Worm (Caenorhabditis elegans) whole organism, young adult: ENCODE data around the gene K08B12.3.

ENCODE experiments used
- B0019.2 ChIP-seq: fragments of 200-800 bp; sonication (Bioruptor generic); conservative IDR thresholded peaks from 2 replicates; pipeline ENCODE4 v1.3.6; 2022; ENCODE audit warnings: missing genetic modification reagents, missing genetic modification characterization, missing compliant biosample characterization
- B0035.1 ChIP-seq: sonication (generic microtip); optimal IDR thresholded peaks from 2 replicates; lab custom pipeline; 2016; ENCODE audit warnings: missing genetic modification characterization, mild to moderate bottlenecking, missing compliant biosample characterization, missing genotype, missing genetic modification reagents
- B0261.1 ChIP-seq: sonication (generic microtip); optimal IDR thresholded peaks from 2 replicates; lab custom pipeline; 2016; ENCODE audit warnings: mild to moderate bottlenecking, missing genetic modification characterization, moderate library complexity, missing compliant biosample characterization
- C06A6.2 ChIP-seq: fragments of 200-800 bp; sonication (Bioruptor generic); conservative IDR thresholded peaks from 2 replicates; pipeline ENCODE4 v1.3.6; 2022; ENCODE audit warnings: missing genetic modification characterization, missing compliant biosample characterization
- C17E4.6 ChIP-seq: fragments of 200-800 bp; sonication (Bioruptor generic); IDR thresholded peaks from 2 replicates; pipeline ENCODE4 v1.3.6; 2022; ENCODE audit warnings: missing genetic modification reagents, missing genetic modification characterization, missing compliant biosample characterization
- F22D6.2 ChIP-seq: sonication (generic microtip); optimal IDR thresholded peaks from 2 replicates; lab custom pipeline; 2016; ENCODE audit warnings: mild to moderate bottlenecking, missing genetic modification characterization, missing compliant biosample characterization
- F52B5.7 ChIP-seq: sonication (generic microtip); optimal IDR thresholded peaks from 2 replicates; lab custom pipeline; 2016; ENCODE audit warnings: mild to moderate bottlenecking, missing genetic modification characterization, missing compliant biosample characterization
- F55B11.4 ChIP-seq: sonication (generic microtip); optimal IDR thresholded peaks from 2 replicates; lab custom pipeline; 2016; ENCODE audit warnings: missing compliant biosample characterization, missing genetic modification characterization, borderline replicate concordance; ENCODE audit not compliant: insufficient read depth
- K11D2.4 ChIP-seq: fragments of 200-800 bp; sonication (Bioruptor generic); IDR thresholded peaks from 2 replicates; pipeline ENCODE4 v1.3.6; 2022; ENCODE audit warnings: missing genetic modification reagents, missing genetic modification characterization, missing compliant biosample characterization
- K12H6.12 ChIP-seq: fragments of 200-800 bp; sonication (Bioruptor generic); optimal IDR thresholded peaks from 2 replicates; lab custom pipeline; 2018; ENCODE audit warnings: mild to moderate bottlenecking, missing genetic modification characterization, missing compliant biosample characterization
- Y53G8AR.9 ChIP-seq: fragments of 200-800 bp; sonication (Bioruptor generic); conservative IDR thresholded peaks from 2 replicates; pipeline ENCODE4 v1.3.6; 2022; ENCODE audit warnings: missing genetic modification reagents, missing genetic modification characterization, missing compliant biosample characterization
- Y79H2A.3 ChIP-seq: fragments of 200-800 bp; sonication (Bioruptor generic); conservative IDR thresholded peaks from 2 replicates; pipeline ENCODE4 v1.3.6; 2022; ENCODE audit warnings: missing genetic modification reagents, missing genetic modification characterization, missing compliant biosample characterization
- ama-1 ChIP-seq, 3 experiments: fragments of 150-350 bp in 1 of 3; sonication (generic microtip) in 2 of 3; optimal IDR thresholded peaks; 2 replicates each; lab custom pipeline; 2014 to 2018; ENCODE audit warnings: missing biosample characterization in 2 of 3, missing genetic modification characterization in 2 of 3, missing genetic modification reagents in 2 of 3
- aptf-2 ChIP-seq: fragments of 200-800 bp; sonication (Bioruptor generic); conservative IDR thresholded peaks from 2 replicates; pipeline ENCODE4 v1.3.6; 2022; ENCODE audit warnings: missing genetic modification reagents, missing genetic modification characterization, missing compliant biosample characterization
- attf-6 ChIP-seq: fragments of 200-800 bp; sonication (Bioruptor generic); IDR thresholded peaks from 2 replicates; pipeline ENCODE4 v1.3.6; 2022; ENCODE audit warnings: missing genetic modification reagents, missing genetic modification characterization, missing compliant biosample characterization
- bed-2 ChIP-seq: fragments of 200-800 bp; sonication (Bioruptor generic); IDR thresholded peaks from 2 replicates; pipeline ENCODE4 v1.3.6; 2022; ENCODE audit warnings: missing genetic modification reagents, missing genetic modification characterization, missing compliant biosample characterization
- ceh-79 ChIP-seq: sonication (generic microtip); optimal IDR thresholded peaks from 2 replicates; lab custom pipeline; 2017; ENCODE audit warnings: mild to moderate bottlenecking, missing genetic modification characterization, missing compliant biosample characterization
- chd-7 ChIP-seq: sonication (generic microtip); optimal IDR thresholded peaks from 2 replicates; lab custom pipeline; 2016; ENCODE audit warnings: mild to moderate bottlenecking, missing genetic modification characterization, moderate library complexity, missing compliant biosample characterization
- die-1 ChIP-seq: sonication (generic microtip); optimal IDR thresholded peaks from 2 replicates; lab custom pipeline; 2016; ENCODE audit warnings: missing genotype, mild to moderate bottlenecking, missing genetic modification characterization, missing compliant biosample characterization
- dpff-1 ChIP-seq: sonication (generic microtip); optimal IDR thresholded peaks from 2 replicates; lab custom pipeline; 2017; ENCODE audit warnings: mild to moderate bottlenecking, missing genetic modification characterization, missing compliant biosample characterization
- efl-1 ChIP-seq: fragments of 150-350 bp; optimal IDR thresholded peaks from 2 replicates; lab custom pipeline; 2014; ENCODE audit warnings: missing biosample characterization, missing genetic modification reagents, missing genetic modification characterization
- egl-18 ChIP-seq: fragments of 200-800 bp; sonication (Bioruptor generic); IDR thresholded peaks from 2 replicates; pipeline ENCODE4 v1.3.6; 2022; ENCODE audit warnings: missing genetic modification reagents, missing genetic modification characterization, missing compliant biosample characterization
- egl-44 ChIP-seq: fragments of 200-800 bp; sonication (Bioruptor generic); IDR thresholded peaks from 2 replicates; pipeline ENCODE4 v1.3.6; 2022; ENCODE audit warnings: missing genetic modification reagents, missing genetic modification characterization, missing compliant biosample characterization
- fkh-3 ChIP-seq: sonication (generic microtip); optimal IDR thresholded peaks from 2 replicates; lab custom pipeline; 2016; ENCODE audit warnings: mild to moderate bottlenecking, missing genetic modification characterization, missing compliant biosample characterization
- gei-17 ChIP-seq: fragments of 200-800 bp; sonication (Bioruptor generic); optimal IDR thresholded peaks from 2 replicates; lab custom pipeline; 2018; ENCODE audit warnings: mild to moderate bottlenecking, missing genetic modification characterization, missing compliant biosample characterization
- hmg-1.2 ChIP-seq: fragments of 200-800 bp; sonication (Bioruptor generic); IDR thresholded peaks from 2 replicates; pipeline ENCODE4 v1.3.6; 2022; ENCODE audit warnings: missing genetic modification reagents, missing genetic modification characterization, missing compliant biosample characterization
- let-526 ChIP-seq: fragments of 200-800 bp; sonication (Bioruptor generic); IDR thresholded peaks from 2 replicates; pipeline ENCODE4 v1.3.6; 2022; ENCODE audit warnings: missing genetic modification reagents, missing genetic modification characterization, missing compliant biosample characterization
- let-607 ChIP-seq, 2 experiments: fragments of 200-800 bp in 1 of 2; sonication (Bioruptor generic) in 1 of 2; sonication (generic microtip) in 1 of 2; optimal IDR thresholded peaks; 2 replicates each; lab custom pipeline; 2016 to 2018; ENCODE audit warnings: mild to moderate bottlenecking in 2 of 2, missing compliant biosample characterization in 2 of 2, missing genetic modification characterization in 2 of 2, moderate library complexity in 2 of 2, missing genotype in 1 of 2
- lin-26 ChIP-seq: fragments of 200-800 bp; sonication (Bioruptor generic); IDR thresholded peaks from 2 replicates; pipeline ENCODE4 v1.3.6; 2022; ENCODE audit warnings: missing genetic modification reagents, missing genetic modification characterization, missing compliant biosample characterization
- lin-40 ChIP-seq: sonication (generic microtip); optimal IDR thresholded peaks from 2 replicates; lab custom pipeline; 2016; ENCODE audit warnings: missing genetic modification characterization, mild to moderate bottlenecking, missing compliant biosample characterization, missing genotype, missing genetic modification reagents
- lin-54 ChIP-seq: fragments of 200-800 bp; sonication (Bioruptor generic); optimal IDR thresholded peaks from 2 replicates; lab custom pipeline; 2018; ENCODE audit warnings: mild to moderate bottlenecking, missing genetic modification characterization, missing compliant biosample characterization
- madf-6 ChIP-seq: fragments of 200-800 bp; sonication (Bioruptor generic); IDR thresholded peaks from 2 replicates; pipeline ENCODE4 v1.3.6; 2022; ENCODE audit warnings: missing genetic modification reagents, missing genetic modification characterization, missing compliant biosample characterization
- mcd-1 ChIP-seq: fragments of 200-800 bp; sonication (Bioruptor generic); IDR thresholded peaks from 2 replicates; pipeline ENCODE4 v1.3.6; 2022; ENCODE audit warnings: missing genetic modification reagents, missing genetic modification characterization, missing compliant biosample characterization
- mes-4 ChIP-seq: sonication (generic microtip); optimal IDR thresholded peaks from 2 replicates; lab custom pipeline; 2016; ENCODE audit warnings: missing genotype, missing genetic modification characterization, missing compliant biosample characterization
- mxl-1 ChIP-seq: sonication (generic microtip); optimal IDR thresholded peaks from 2 replicates; lab custom pipeline; 2016; ENCODE audit warnings: missing genetic modification characterization, missing compliant biosample characterization
- nfya-1 ChIP-seq: sonication (generic microtip); optimal IDR thresholded peaks from 2 replicates; lab custom pipeline; 2017; ENCODE audit warnings: antibody characterized with exemption, missing compliant biosample characterization, missing genetic modification characterization, borderline replicate concordance; ENCODE audit not compliant: insufficient read depth
- nhr-120 ChIP-seq: fragments of 200-800 bp; sonication (Bioruptor generic); IDR thresholded peaks from 2 replicates; pipeline ENCODE4 v1.3.6; 2022; ENCODE audit warnings: missing genetic modification characterization, missing compliant biosample characterization
- nhr-80 ChIP-seq: sonication (generic microtip); optimal IDR thresholded peaks from 2 replicates; lab custom pipeline; 2016; ENCODE audit warnings: missing genetic modification characterization, missing compliant biosample characterization
- nhr-90 ChIP-seq: sonication (generic microtip); optimal IDR thresholded peaks from 2 replicates; lab custom pipeline; 2016; ENCODE audit warnings: missing genotype, mild to moderate bottlenecking, missing genetic modification characterization, missing compliant biosample characterization
- rcor-1 ChIP-seq: fragments of 200-800 bp; sonication (Bioruptor generic); IDR thresholded peaks from 2 replicates; pipeline ENCODE4 v1.3.6; 2022; ENCODE audit warnings: missing genetic modification reagents, missing genetic modification characterization, missing compliant biosample characterization
- repo-1 ChIP-seq: sonication (generic microtip); optimal IDR thresholded peaks from 2 replicates; lab custom pipeline; 2017; ENCODE audit warnings: mild to moderate bottlenecking, missing genetic modification characterization, missing compliant biosample characterization
- sea-2 ChIP-seq: fragments of 200-800 bp; sonication (Bioruptor generic); IDR thresholded peaks from 2 replicates; pipeline ENCODE4 v1.3.6; 2022; ENCODE audit warnings: missing genetic modification characterization, missing compliant biosample characterization
- snpc-1.3 ChIP-seq: sonication (generic microtip); optimal IDR thresholded peaks from 2 replicates; lab custom pipeline; 2017; ENCODE audit warnings: missing genetic modification characterization, mild to moderate bottlenecking, missing compliant biosample characterization, antibody characterized with exemption, moderate library complexity, missing genotype, missing genetic modification reagents; ENCODE audit not compliant: insufficient read depth
- snpc-3.4 ChIP-seq: sonication (generic microtip); optimal IDR thresholded peaks from 2 replicates; lab custom pipeline; 2017; ENCODE audit warnings: missing genetic modification characterization, mild to moderate bottlenecking, missing compliant biosample characterization, antibody characterized with exemption, moderate library complexity, missing genotype, missing genetic modification reagents
- somi-1 ChIP-seq: fragments of 200-800 bp; sonication (Bioruptor generic); optimal IDR thresholded peaks from 2 replicates; lab custom pipeline; 2018; ENCODE audit warnings: mild to moderate bottlenecking, missing genetic modification characterization, missing compliant biosample characterization
- tlf-1 ChIP-seq: fragments of 200-800 bp; sonication (Bioruptor generic); optimal IDR thresholded peaks from 2 replicates; lab custom pipeline; 2018; ENCODE audit warnings: mild to moderate bottlenecking, missing genetic modification characterization, missing compliant biosample characterization
- zfh-2 ChIP-seq: fragments of 200-800 bp; sonication (Bioruptor generic); conservative IDR thresholded peaks from 2 replicates; pipeline ENCODE4 v1.3.6; 2022; ENCODE audit warnings: missing genetic modification reagents, missing genetic modification characterization, missing compliant biosample characterization
- zim-3 ChIP-seq: sonication (generic microtip); optimal IDR thresholded peaks from 2 replicates; lab custom pipeline; 2017; ENCODE audit warnings: mild to moderate bottlenecking, missing genetic modification characterization, moderate library complexity, missing compliant biosample characterization
- ztf-26 ChIP-seq: sonication (generic microtip); optimal IDR thresholded peaks from 2 replicates; lab custom pipeline; 2017; ENCODE audit warnings: missing genetic modification characterization, missing compliant biosample characterization

The K08B12.3 gene

DNA sequence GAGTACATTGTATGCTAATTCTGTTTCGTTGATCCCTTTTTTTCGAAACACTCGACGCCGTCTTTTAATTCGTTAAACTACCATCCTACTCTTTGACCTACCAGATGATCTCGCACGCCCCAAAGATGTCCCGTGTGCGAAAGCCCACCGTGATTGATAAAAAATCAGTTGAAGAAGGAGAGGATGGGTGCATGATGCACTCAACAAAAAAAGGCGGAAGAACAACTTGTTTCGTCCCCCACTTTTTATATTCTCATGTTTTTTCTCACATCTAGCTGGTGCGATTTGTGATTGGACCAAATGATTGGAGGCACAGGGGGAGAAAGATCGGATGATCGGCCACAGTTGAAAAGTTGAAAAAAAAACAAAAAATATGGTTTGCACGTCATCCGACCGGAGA lies 3.4 kb downstream of the K08B12.3 start:
- TF ChIP-seq somi-1 (GFP tag; lab: Kevin White, UChicago) (peak; percentile 88), efl-1 (GFP tag; lab: Kevin White, UChicago) (no peak), let-526 (GFP tag; lab: Robert Waterston, UW) (no peak), B0035.1 (no peak), zfh-2 (GFP tag; lab: Robert Waterston, UW) (no peak), nhr-80 (tag; lab: Kevin White, UChicago) (no peak), let-607 (tag; optimal IDR thresholded peaks at IDR 0.05; lab: Kevin White, UChicago) (no peak), attf-6 (GFP tag; lab: Robert Waterston, UW) (no peak), F22D6.2 (tag; lab: Kevin White, UChicago) (no peak), bed-2 (GFP tag; lab: Robert Waterston, UW) (no peak), B0019.2 (no peak), sea-2 (no peak), rcor-1 (no peak), gei-17 (no peak), aptf-2 (GFP tag; lab: Robert Waterston, UW) (no peak), fkh-3 (tag; lab: Kevin White, UChicago) (no peak), tlf-1 (GFP tag; lab: Kevin White, UChicago) (no peak), K12H6.12 (tag; lab: Kevin White, UChicago) (no peak), B0261.1 (tag; lab: Kevin White, UChicago) (no peak), nhr-90 (tag; lab: Kevin White, UChicago) (no peak), C17E4.6 (GFP tag; lab: Robert Waterston, UW) (no peak), lin-54 (no peak), snpc-1.3 (tag; lab: Kevin White, UChicago) (no peak), madf-6 (no peak), egl-44 (GFP tag; lab: Robert Waterston, UW) (no peak), ceh-79 (no peak), F52B5.7 (tag; lab: Kevin White, UChicago) (no peak), nhr-120 (no peak), dpff-1 (tag; lab: Kevin White, UChicago) (no peak), F55B11.4 (tag; lab: Kevin White, UChicago) (no peak), mcd-1 (GFP tag; lab: Robert Waterston, UW) (no peak), snpc-3.4 (tag; lab: Kevin White, UChicago) (no peak), Y53G8AR.9 (GFP tag; lab: Robert Waterston, UW) (no peak), repo-1 (tag; lab: Kevin White, UChicago) (no peak), Y79H2A.3 (GFP tag; lab: Robert Waterston, UW) (no peak), ama-1 (optimal IDR thresholded peaks at IDR 0.05; lab: Kevin White, UChicago) (no peak), ama-1 (GFP tag; optimal IDR thresholded peaks at IDR 0.05; lab: Kevin White, UChicago) (no peak), mes-4 (tag; lab: Kevin White, UChicago) (no peak), zim-3 (tag; lab: Kevin White, UChicago) (no peak), chd-7 (peak; percentile 15), C06A6.2 (peak; percentile 74), hmg-1.2 (GFP tag; lab: Robert Waterston, UW) (no peak), mxl-1 (tag; lab: Kevin White, UChicago) (no peak), egl-18 (GFP tag; lab: Robert Waterston, UW) (no peak), lin-40 (tag; lab: Kevin White, UChicago) (peak; percentile 55), ztf-26 (tag; lab: Kevin White, UChicago) (peak; percentile 60), K11D2.4 (peak; percentile 75; the same call in 1 of the 2 replicates), nfya-1 (no peak), die-1 (tag; lab: Kevin White, UChicago) (peak; percentile 23), lin-26 (peak; percentile 69; the same call in 1 of the 2 replicates)
